Worm (Caenorhabditis elegans) whole organism, late embryonic: Measurements from ENCODE around the gene F49E12.7.

Experiments used
- K02D7.2 ChIP-seq: sonication (generic microtip); optimal IDR thresholded peaks from 2 replicates; lab custom pipeline; 2017; ENCODE audit warnings: mild to moderate bottlenecking, missing genetic modification characterization, missing compliant biosample characterization
- T23F11.4 ChIP-seq: fragments of 200-800 bp; sonication (Bioruptor generic); optimal IDR thresholded peaks from 2 replicates; lab custom pipeline; 2018; ENCODE audit warnings: mild to moderate bottlenecking, missing genetic modification characterization, missing compliant biosample characterization
- Y22D7AL.16 ChIP-seq: sonication (generic microtip); optimal IDR thresholded peaks from 2 replicates; lab custom pipeline; 2016; ENCODE audit warnings: missing genetic modification characterization, missing compliant biosample characterization
- ama-1 ChIP-seq: fragments of 150-350 bp; optimal IDR thresholded peaks from 2 replicates; lab custom pipeline; 2014
- ceh-19 ChIP-seq: fragments of 200-800 bp; sonication (Bioruptor generic); optimal IDR thresholded peaks from 2 replicates; lab custom pipeline; 2018; ENCODE audit warnings: mild to moderate bottlenecking, missing genetic modification characterization, missing compliant biosample characterization
- ceh-22 ChIP-seq: sonication (generic microtip); optimal IDR thresholded peaks from 2 replicates; lab custom pipeline; 2017; ENCODE audit warnings: missing biosample characterization, missing genetic modification characterization
- ceh-24 ChIP-seq: sonication (generic microtip); optimal IDR thresholded peaks from 2 replicates; lab custom pipeline; 2016; ENCODE audit warnings: mild to moderate bottlenecking, missing genetic modification characterization, missing compliant biosample characterization
- elt-4 ChIP-seq: sonication (generic microtip); optimal IDR thresholded peaks from 2 replicates; lab custom pipeline; 2016; ENCODE audit warnings: missing genetic modification characterization, missing compliant biosample characterization
- ets-4 ChIP-seq: sonication (generic microtip); optimal IDR thresholded peaks from 2 replicates; lab custom pipeline; 2016; ENCODE audit warnings: missing genetic modification characterization, missing compliant biosample characterization
- gmeb-2 ChIP-seq: sonication (generic microtip); optimal IDR thresholded peaks from 2 replicates; lab custom pipeline; 2016; ENCODE audit warnings: missing genetic modification characterization, inconsistent platforms, missing compliant biosample characterization
- lin-11 ChIP-seq: fragments of 200-800 bp; sonication (Bioruptor generic); optimal IDR thresholded peaks from 2 replicates; lab custom pipeline; 2018; ENCODE audit warnings: mild to moderate bottlenecking, missing genetic modification characterization, missing compliant biosample characterization
- npax-4 ChIP-seq: sonication (generic microtip); optimal IDR thresholded peaks from 2 replicates; lab custom pipeline; 2016; ENCODE audit warnings: missing genetic modification characterization, missing compliant biosample characterization
- pat-9 ChIP-seq: fragments of 200-800 bp; sonication (Bioruptor generic); optimal IDR thresholded peaks from 2 replicates; lab custom pipeline; 2018; ENCODE audit warnings: mild to moderate bottlenecking, missing genetic modification characterization, moderate library complexity, missing compliant biosample characterization
- pax-1 ChIP-seq: fragments of 150-350 bp; optimal IDR thresholded peaks from 2 replicates; lab custom pipeline; 2014; ENCODE audit warnings: missing biosample characterization, missing genetic modification characterization
- tbx-2 ChIP-seq: sonication (generic microtip); optimal IDR thresholded peaks from 2 replicates; lab custom pipeline; 2016; ENCODE audit warnings: missing genetic modification characterization, missing compliant biosample characterization
- tbx-7 ChIP-seq: sonication (generic microtip); optimal IDR thresholded peaks from 2 replicates; lab custom pipeline; 2016; ENCODE audit warnings: missing genotype, missing genetic modification characterization, missing compliant biosample characterization
- unc-3 ChIP-seq, 2 experiments: fragments of 200-800 bp in 1 of 2; sonication (Bioruptor generic) in 1 of 2; sonication (generic microtip) in 1 of 2; conservative IDR thresholded peaks in 1 of 2; optimal IDR thresholded peaks in 1 of 2; 2 replicates each; pipeline versions ENCODE4 v1.3.6 to Lab custom; 2016 to 2022; ENCODE audit warnings: missing compliant biosample characterization in 2 of 2, missing genetic modification characterization in 2 of 2, missing genetic modification reagents in 1 of 2
- unc-86 ChIP-seq: sonication (generic microtip); optimal IDR thresholded peaks from 2 replicates; lab custom pipeline; 2016; ENCODE audit warnings: missing genetic modification characterization, missing compliant biosample characterization
- ztf-16 ChIP-seq: sonication (generic microtip); optimal IDR thresholded peaks from 2 replicates; lab custom pipeline; 2017; ENCODE audit warnings: missing genetic modification characterization, missing compliant biosample characterization

Gene F49E12.7

DNA sequence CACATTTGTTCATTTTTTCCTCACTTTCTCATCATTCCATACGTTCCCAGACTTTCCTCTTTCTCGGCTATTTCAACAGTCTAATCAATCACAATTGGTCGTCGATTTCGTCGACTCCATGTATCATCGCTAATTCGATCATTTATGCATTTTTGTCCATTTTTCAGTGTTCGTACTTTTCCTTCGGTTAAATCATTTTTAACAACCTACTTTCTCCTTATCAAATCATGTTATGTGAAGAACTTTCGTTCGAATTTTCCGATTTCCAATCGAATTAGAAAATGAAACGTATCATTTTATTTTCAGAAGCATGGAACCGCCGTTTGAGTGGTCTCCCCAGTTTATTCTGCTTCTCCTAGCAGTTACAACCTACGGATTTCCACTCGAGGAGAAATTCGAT lies 49.6 kb downstream of the F49E12.7 start, which contains the start of gene eff-1:
Gene eff-1, plus strand, starts transcription at position 301 of the 400 bp plus-strand sequence.
- no peak for TF ChIP-seq K02D7.2 (tag; lab: Kevin White, UChicago)
- no peak for TF ChIP-seq ztf-16 (tag; lab: Kevin White, UChicago)
- TF ChIP-seq Y22D7AL.16 = no peak
- no peak for TF ChIP-seq pax-1 (tag; lab: Kevin White, UChicago)
- TF ChIP-seq unc-3 (GFP tag; conservative IDR thresholded peaks at IDR 0.05; lab: Robert Waterston, UW) = no peak
- no peak for TF ChIP-seq unc-3 (tag; optimal IDR thresholded peaks at IDR 0.05; lab: Kevin White, UChicago)
- no peak for TF ChIP-seq tbx-2 (tag; lab: Kevin White, UChicago)
- TF ChIP-seq pat-9 = no peak
- no peak for TF ChIP-seq ceh-24 (tag; lab: Kevin White, UChicago)
- TF ChIP-seq tbx-7 = no peak
- TF ChIP-seq unc-86 (tag; lab: Kevin White, UChicago) = no peak
- no peak for TF ChIP-seq ets-4
- TF ChIP-seq lin-11 (tag; lab: Kevin White, UChicago) = no peak
- no peak for TF ChIP-seq gmeb-2 (tag; lab: Kevin White, UChicago)
- TF ChIP-seq elt-4 (tag; lab: Kevin White, UChicago) = no peak
- TF ChIP-seq ceh-22 (tag; lab: Kevin White, UChicago) = no peak
- TF ChIP-seq ama-1 (lab: Kevin White, UChicago) = no peak
- TF ChIP-seq npax-4 = no peak
- TF ChIP-seq ceh-19 (GFP tag; lab: Kevin White, UChicago) = no peak

DNA sequence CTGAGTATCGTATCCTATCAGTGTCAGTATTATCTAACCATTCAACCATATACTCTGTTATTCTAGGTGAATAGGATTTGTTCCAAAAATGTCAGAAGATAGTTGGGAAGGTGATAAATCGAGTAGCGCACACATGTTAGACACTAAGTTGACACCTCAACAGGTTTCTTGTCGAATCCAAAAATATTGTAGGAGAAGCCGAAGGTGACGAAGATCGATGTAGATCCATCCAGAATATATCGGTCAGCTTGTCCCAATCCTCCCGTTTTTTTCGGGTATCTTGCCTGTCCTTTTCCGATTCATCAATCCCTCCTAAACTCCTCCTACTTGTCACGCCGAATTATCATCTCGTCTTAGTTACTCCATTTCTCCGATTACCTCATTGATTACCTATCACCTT lies 50.3 kb downstream of the F49E12.7 start:
- TF ChIP-seq gmeb-2 (tag; lab: Kevin White, UChicago) (no peak), ceh-22 (tag; lab: Kevin White, UChicago) (no peak), T23F11.4 (GFP tag; lab: Kevin White, UChicago) (no peak)
